Fruit fly (Drosophila melanogaster) whole organism, embryonic: ENCODE measurements around the gene saturn.

Experiments
- Awh ChIP-seq: fragments of 200-800 bp; sonication (Bioruptor generic); IDR thresholded peaks from 2 replicates; pipeline ENCODE4, ENCODE4 v1.3.6; 2022; ENCODE audit warnings: missing biosample characterization, missing genetic modification characterization
- Bteb2 ChIP-seq: fragments of 200-800 bp; sonication (Bioruptor generic); optimal IDR thresholded peaks from 2 replicates; lab custom pipeline; 2016; ENCODE audit warnings: missing biosample characterization, missing genetic modification characterization
- CG12299 ChIP-seq: fragments of 200-800 bp; sonication (Bioruptor generic); optimal IDR thresholded peaks from 2 replicates; lab custom pipeline; 2018; ENCODE audit warnings: missing biosample characterization, mild to moderate bottlenecking, missing genetic modification characterization
- CG1233 ChIP-seq: fragments of 200-800 bp; sonication (Bioruptor generic); optimal IDR thresholded peaks from 4 replicates; lab custom pipeline; 2018; ENCODE audit warnings: missing biosample characterization, mild to moderate bottlenecking, missing genetic modification characterization
- CG12744 ChIP-seq: fragments of 200-800 bp; sonication (Bioruptor generic); optimal IDR thresholded peaks from 2 replicates; lab custom pipeline; 2016; ENCODE audit warnings: missing biosample characterization, missing genetic modification characterization
- CG13287 ChIP-seq: fragments of 200-800 bp; sonication (Bioruptor generic); IDR thresholded peaks from 2 replicates; pipeline ENCODE4 v1.3.6; 2022; ENCODE audit warnings: missing biosample characterization, missing genetic modification characterization; ENCODE audit not compliant: partially characterized antibody
- CG13894 ChIP-seq: fragments of 200-800 bp; sonication (Bioruptor generic); optimal IDR thresholded peaks from 3 replicates; lab custom pipeline; 2018; ENCODE audit warnings: missing biosample characterization, mild to moderate bottlenecking, missing genetic modification characterization, moderate library complexity
- CG14667 ChIP-seq: fragments of 200-800 bp; sonication (Bioruptor generic); IDR thresholded peaks from 2 replicates; pipeline ENCODE4 v1.3.6; 2022; ENCODE audit warnings: missing biosample characterization, missing genetic modification characterization
- CG14965 ChIP-seq: fragments of 200-800 bp; sonication (Bioruptor generic); optimal IDR thresholded peaks from 2 replicates; lab custom pipeline; 2016; ENCODE audit warnings: missing biosample characterization, missing genetic modification characterization, borderline replicate concordance
- CG15479 ChIP-seq: fragments of 200-800 bp; sonication (Bioruptor generic); optimal IDR thresholded peaks from 3 replicates; lab custom pipeline; 2019; ENCODE audit warnings: missing biosample characterization, mild to moderate bottlenecking, missing genetic modification characterization, moderate library complexity
- CG16815 ChIP-seq: fragments of 200-800 bp; sonication (Bioruptor generic); optimal IDR thresholded peaks from 3 replicates; lab custom pipeline; 2017; ENCODE audit warnings: missing biosample characterization, mild to moderate bottlenecking, missing genetic modification characterization
- CG30403 ChIP-seq: fragments of 200-800 bp; sonication (Bioruptor generic); optimal IDR thresholded peaks from 3 replicates; lab custom pipeline; 2016; ENCODE audit warnings: missing biosample characterization, missing genetic modification characterization
- CG31365 ChIP-seq: fragments of 200-800 bp; sonication (Bioruptor generic); optimal IDR thresholded peaks from 2 replicates; lab custom pipeline; 2018; ENCODE audit warnings: missing biosample characterization, mild to moderate bottlenecking, missing genetic modification characterization
- CG32767 ChIP-seq: fragments of 200-800 bp; sonication (Bioruptor generic); IDR thresholded peaks from 2 replicates; pipeline ENCODE4 v1.3.6; 2022; ENCODE audit warnings: missing biosample characterization, missing genetic modification characterization
- CG3726 ChIP-seq: fragments of 200-800 bp; sonication (Bioruptor generic); IDR thresholded peaks from 3 replicates; pipeline ENCODE4, ENCODE4 v1.3.6; 2022; ENCODE audit warnings: missing biosample characterization, missing genetic modification characterization
- CG3995 ChIP-seq: fragments of 200-800 bp; sonication (Bioruptor generic); optimal IDR thresholded peaks from 3 replicates; lab custom pipeline; 2016; ENCODE audit warnings: missing biosample characterization, missing genetic modification characterization
- CG5180 ChIP-seq: fragments of 200-800 bp; sonication (Bioruptor generic); optimal IDR thresholded peaks from 3 replicates; lab custom pipeline; 2017; ENCODE audit warnings: missing biosample characterization, missing genetic modification characterization, mild to moderate bottlenecking, moderate library complexity, missing genetic modification reagents
- CG5245 ChIP-seq: fragments of 200-800 bp; sonication (Bioruptor generic); optimal IDR thresholded peaks from 3 replicates; lab custom pipeline; 2016; ENCODE audit warnings: missing biosample characterization, missing genetic modification characterization
- CG8765 ChIP-seq: fragments of 200-800 bp; sonication (Bioruptor generic); IDR thresholded peaks from 2 replicates; pipeline ENCODE4 v1.3.6; 2022; ENCODE audit warnings: missing biosample characterization, missing genetic modification characterization
- D ChIP-seq, 2 experiments: fragments of 200-800 bp in 1 of 2; fragments of >200 bp in 1 of 2; sonication (Bioruptor generic) in 1 of 2; optimal IDR thresholded peaks; 2 replicates in 1 of 2; 3 replicates in 1 of 2; lab custom pipeline; 2017; ENCODE audit warnings: mild to moderate bottlenecking in 1 of 2, missing biosample characterization in 1 of 2, missing genetic modification characterization in 1 of 2, missing genetic modification reagents in 1 of 2
- Dek ChIP-seq: fragments of 200-800 bp; sonication (Bioruptor generic); optimal IDR thresholded peaks from 3 replicates; lab custom pipeline; 2019; ENCODE audit warnings: missing biosample characterization, mild to moderate bottlenecking, missing genetic modification characterization, moderate library complexity
- Doc3 ChIP-seq: fragments of 200-800 bp; sonication (Bioruptor generic); IDR thresholded peaks from 3 replicates; pipeline ENCODE4 v1.3.6; 2022; ENCODE audit warnings: missing biosample characterization, missing genetic modification characterization; ENCODE audit not compliant: partially characterized antibody
- Myb ChIP-seq: fragments of 200-800 bp; sonication (Bioruptor generic); optimal IDR thresholded peaks from 2 replicates; lab custom pipeline; 2016; ENCODE audit warnings: missing biosample characterization, missing genetic modification characterization
- Nf-YC ChIP-seq: fragments of 200-800 bp; optimal IDR thresholded peaks from 3 replicates; lab custom pipeline; 2019; ENCODE audit warnings: missing biosample characterization, mild to moderate bottlenecking, missing genetic modification characterization, moderate library complexity
- Rfx ChIP-seq: fragments of 200-800 bp; sonication (Bioruptor generic); IDR thresholded peaks from 2 replicates; pipeline ENCODE4 v1.3.6; 2022; ENCODE audit warnings: missing biosample characterization, missing genetic modification characterization
- cad ChIP-seq: fragments of >200 bp; optimal IDR thresholded peaks from 2 replicates; lab custom pipeline; 2017; ENCODE audit warnings: missing biosample characterization, missing genetic modification characterization
- caup ChIP-seq: fragments of 200-800 bp; sonication (Bioruptor generic); optimal IDR thresholded peaks from 3 replicates; lab custom pipeline; 2017; ENCODE audit warnings: missing biosample characterization, mild to moderate bottlenecking, missing genetic modification characterization, moderate library complexity; ENCODE audit not compliant: severe bottlenecking
- disco-r ChIP-seq: fragments of 200-800 bp; sonication (Bioruptor generic); optimal IDR thresholded peaks from 2 replicates; lab custom pipeline; 2016; ENCODE audit warnings: missing biosample characterization, missing genetic modification characterization
- dmrt11E ChIP-seq: fragments of 200-800 bp; sonication (Bioruptor generic); optimal IDR thresholded peaks from 3 replicates; lab custom pipeline; 2018; ENCODE audit warnings: missing biosample characterization, mild to moderate bottlenecking, missing genetic modification characterization, moderate library complexity
- dpn ChIP-seq, 2 experiments: fragments of 200-800 bp; sonication (Bioruptor generic); optimal IDR thresholded peaks; 3 replicates each; lab custom pipeline; 2016; ENCODE audit warnings: missing biosample characterization in 2 of 2, missing genetic modification characterization in 2 of 2
- fd64A ChIP-seq: fragments of 200-800 bp; sonication (Bioruptor generic); optimal IDR thresholded peaks from 3 replicates; lab custom pipeline; 2018; ENCODE audit warnings: missing biosample characterization, mild to moderate bottlenecking, missing genetic modification characterization
- ftz-f1 ChIP-seq: fragments of 200-800 bp; sonication (Bioruptor generic); optimal IDR thresholded peaks from 2 replicates; lab custom pipeline; 2016; ENCODE audit warnings: missing biosample characterization, missing genetic modification characterization
- grn ChIP-seq: fragments of 200-800 bp; sonication (Bioruptor generic); optimal IDR thresholded peaks from 3 replicates; lab custom pipeline; 2017; ENCODE audit warnings: missing biosample characterization, missing genetic modification characterization
- hkb ChIP-seq, 2 experiments: fragments of 200-800 bp in 1 of 2; fragments of >200 bp in 1 of 2; sonication (Bioruptor generic) in 1 of 2; IDR thresholded peaks in 1 of 2; optimal IDR thresholded peaks in 1 of 2; 2 replicates each; pipeline versions ENCODE4 v1.3.6 to Lab custom; 2017 to 2022; ENCODE audit warnings: missing biosample characterization in 1 of 2, missing genetic modification characterization in 1 of 2
- onecut ChIP-seq: fragments of 200-800 bp; sonication (Bioruptor generic); IDR thresholded peaks from 2 replicates; pipeline ENCODE4 v1.3.6; 2022; ENCODE audit warnings: missing biosample characterization, missing genetic modification characterization
- ro ChIP-seq: fragments of 200-800 bp; sonication (Bioruptor generic); IDR thresholded peaks from 2 replicates; pipeline ENCODE4 v1.3.6; 2022; ENCODE audit warnings: missing biosample characterization, missing genetic modification characterization
- sens ChIP-seq: fragments of 200-800 bp; sonication (Bioruptor generic); peaks from one replicate; lab custom pipeline; 2016; ENCODE audit warnings: missing biosample characterization, missing genetic modification characterization
- shn ChIP-seq: fragments of 200-800 bp; sonication (Bioruptor generic); optimal IDR thresholded peaks from 3 replicates; lab custom pipeline; 2016; ENCODE audit warnings: missing biosample characterization, missing genetic modification characterization
- so ChIP-seq: fragments of 200-800 bp; sonication (Bioruptor generic); IDR thresholded peaks from 3 replicates; pipeline ENCODE4 v1.3.6; 2022; ENCODE audit warnings: missing biosample characterization, missing genetic modification characterization
- tll ChIP-seq, 2 experiments: fragments of 200-800 bp in 1 of 2; fragments of >200 bp in 1 of 2; sonication (Bioruptor generic) in 1 of 2; optimal IDR thresholded peaks; 2 replicates each; lab custom pipeline; 2017 to 2019; ENCODE audit warnings: missing biosample characterization in 2 of 2, missing genetic modification characterization in 2 of 2, mild to moderate bottlenecking in 1 of 2, moderate library complexity in 1 of 2
- trem ChIP-seq: fragments of 200-800 bp; optimal IDR thresholded peaks from 3 replicates; lab custom pipeline; 2019; ENCODE audit warnings: missing biosample characterization, mild to moderate bottlenecking, missing genetic modification characterization, moderate library complexity
- twi ChIP-seq: fragments of 200-800 bp; optimal IDR thresholded peaks from 2 replicates; lab custom pipeline; 2019; ENCODE audit warnings: missing biosample characterization, mild to moderate bottlenecking, missing genetic modification characterization, moderate library complexity
- vvl ChIP-seq: fragments of 200-800 bp; sonication (Bioruptor generic); IDR thresholded peaks from 2 replicates; pipeline ENCODE4 v1.3.6; 2022; ENCODE audit warnings: missing biosample characterization, missing genetic modification characterization
- zen ChIP-seq: fragments of 200-800 bp; sonication (Bioruptor generic); optimal IDR thresholded peaks from 3 replicates; lab custom pipeline; 2018; ENCODE audit warnings: missing biosample characterization, mild to moderate bottlenecking, missing genetic modification characterization, moderate library complexity

saturn gene

dm6 chr3L:14203023-14203422, at the start of gene saturn:
TSS of gene saturn (plus strand) at chr3L:14203323.
- peak; percentile 68 for TF ChIP-seq sens (GFP tag; lab: Kevin White, UChicago)
- no peak for TF ChIP-seq trem
- no peak for TF ChIP-seq CG31365 (tag; lab: Kevin White, UChicago)

dm6 chr3L:14153644-14154043, 49.5 kb upstream of the saturn start:
- TF ChIP-seq CG1233 (GFP tag; lab: Kevin White, UChicago) = no peak
- TF ChIP-seq tll (GFP tag; optimal IDR thresholded peaks at IDR 0.05; lab: Kevin White, UChicago) = peak in 1 of 2 experiments; percentile 98
- TF ChIP-seq zen (tag; lab: Kevin White, UChicago) = peak; percentile 85
- peak; percentile 54 for TF ChIP-seq twi (tag; lab: Kevin White, UChicago)
- TF ChIP-seq cad (GFP tag; lab: Kevin White, UChicago) = peak; percentile 85
- no peak for TF ChIP-seq CG16815 (GFP tag; lab: Kevin White, UChicago)
- no peak for TF ChIP-seq fd64A (GFP tag; lab: Kevin White, UChicago)
- TF ChIP-seq CG15479 (GFP tag; lab: Kevin White, UChicago) = peak; percentile 32
- TF ChIP-seq hkb (optimal IDR thresholded peaks at IDR 0.05; lab: Kevin White, UChicago) = no peak
- no peak for TF ChIP-seq hkb (GFP tag; IDR thresholded peaks at IDR 0.05; lab: Robert Waterston, UW)
- TF ChIP-seq CG3726 (GFP tag; lab: Robert Waterston, UW) = no peak
- no peak for TF ChIP-seq CG12744 (GFP tag; lab: Kevin White, UChicago)
- no peak for TF ChIP-seq dmrt11E (tag; lab: Kevin White, UChicago)
- TF ChIP-seq Rfx = no peak

dm6 chr3L:14154940-14155339, 48.2 kb upstream of the saturn start:
- TF ChIP-seq CG30403 (GFP tag; lab: Kevin White, UChicago) (no peak), tll (GFP tag; optimal IDR thresholded peaks at IDR 0.05; lab: Kevin White, UChicago) (peak in 1 of 2 experiments; percentile 30), dmrt11E (tag; lab: Kevin White, UChicago) (no peak), CG8765 (GFP tag; lab: Robert Waterston, UW) (no peak), D (optimal IDR thresholded peaks at IDR 0.05; lab: Kevin White, UChicago) (peak; percentile 81), D (GFP tag; optimal IDR thresholded peaks at IDR 0.05; lab: Kevin White, UChicago) (no peak), ro (GFP tag; lab: Robert Waterston, UW) (no peak), Dek (tag; lab: Kevin White, UChicago) (no peak), zen (tag; lab: Kevin White, UChicago) (peak; percentile 32), dpn (GFP tag; optimal IDR thresholded peaks at IDR 0.05; lab: Kevin White, UChicago) (no peak), Doc3 (GFP tag; lab: Robert Waterston, UW) (no peak), CG5180 (no peak), CG3726 (GFP tag; lab: Robert Waterston, UW) (no peak), CG32767 (GFP tag; lab: Robert Waterston, UW) (no peak), ftz-f1 (no peak), shn (no peak), CG13287 (GFP tag; lab: Robert Waterston, UW) (no peak), CG3995 (GFP tag; lab: Kevin White, UChicago) (no peak), Myb (no peak), cad (GFP tag; lab: Kevin White, UChicago) (peak; percentile 97)

dm6 chr3L:14157919-14158541, 45.1 kb upstream of the saturn start:
- TF ChIP-seq hkb (optimal IDR thresholded peaks at IDR 0.05; lab: Kevin White, UChicago) = no peak
- no peak for TF ChIP-seq hkb (GFP tag; IDR thresholded peaks at IDR 0.05; lab: Robert Waterston, UW)
- TF ChIP-seq Nf-YC (tag; lab: Kevin White, UChicago) = peak; percentile 54
- no peak for TF ChIP-seq so
- peak; percentile 48 for TF ChIP-seq grn (GFP tag; lab: Kevin White, UChicago)
- no peak for TF ChIP-seq CG14667 (GFP tag; lab: Robert Waterston, UW)
- TF ChIP-seq disco-r (GFP tag; lab: Kevin White, UChicago) = no peak
- no peak for TF ChIP-seq CG14965
- TF ChIP-seq vvl (GFP tag; lab: Robert Waterston, UW) = peak; percentile 84
- TF ChIP-seq Bteb2 (GFP tag; lab: Kevin White, UChicago) = no peak
- TF ChIP-seq onecut (GFP tag; lab: Robert Waterston, UW) = peak; percentile 54
- peak; percentile 71; the same call in 1 of the 2 replicates for TF ChIP-seq Awh (GFP tag; lab: Robert Waterston, UW)
- TF ChIP-seq CG13894 (tag; lab: Kevin White, UChicago) = peak; percentile 16
- TF ChIP-seq caup (GFP tag; lab: Kevin White, UChicago) = no peak
- no peak for TF ChIP-seq CG5245 (GFP tag; lab: Kevin White, UChicago)
- no peak for TF ChIP-seq CG12299
